Worm (Caenorhabditis elegans) whole organism, dauer: ENCODE measurements around the gene eif-3.G.

ENCODE experiments used
- unc-62 ChIP-seq: sonication (generic microtip); optimal IDR thresholded peaks from 2 replicates; lab custom pipeline; 2017; ENCODE audit warnings: missing biosample characterization, missing genetic modification reagents, missing genetic modification characterization

Gene eif-3.G

ce11 chrII:8483793-8484186 lies 41.2 kb downstream of the eif-3.G start, which contains the start of gene taap-1:
Gene taap-1 (minus strand): TSS chrII:8483871.
- no peak for TF ChIP-seq unc-62 (GFP tag; lab: Kevin White, UChicago)

- TF ChIP-seq unc-62 (GFP tag; lab: Kevin White, UChicago): no peak
Measured at ce11 chrII:8484546-8484945, 42.0 kb downstream of the eif-3.G start.

ce11 chrII:8485603-8486002 lies 43.0 kb downstream of the eif-3.G start, which contains the start of gene gbh-2:
Gene gbh-2 (plus strand): TSS chrII:8485879.
- TF ChIP-seq unc-62 (GFP tag; lab: Kevin White, UChicago): no peak

- TF ChIP-seq unc-62 (GFP tag; lab: Kevin White, UChicago): no peak
Measured at ce11 chrII:8488123-8488522, 45.6 kb downstream of the eif-3.G start.
